Worm (Caenorhabditis elegans): Measurements from ENCODE around the gene C10A4.1.

The C10A4.1 gene

DNA sequence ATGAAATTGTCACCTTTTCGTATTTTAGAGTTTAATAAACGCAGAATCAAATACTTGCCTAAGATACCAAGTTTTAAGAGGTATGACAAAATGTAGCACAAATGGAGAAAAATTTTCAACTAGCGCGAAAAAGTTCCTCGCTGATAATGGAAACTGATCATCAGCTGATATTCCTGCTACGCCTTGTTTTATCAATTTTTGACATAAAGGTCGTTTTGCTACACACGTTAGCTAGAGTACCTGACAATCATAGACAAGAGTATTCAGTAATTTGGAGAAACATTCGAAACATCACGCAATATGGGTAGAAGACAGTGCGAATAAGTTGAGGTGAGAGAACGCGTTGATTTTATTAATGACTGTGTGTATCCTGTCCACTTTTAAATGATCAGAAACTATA is 29.6 kb downstream of the C10A4.1 start:
- TF ChIP-seq nhr-80 (tag; optimal IDR thresholded peaks at IDR 0.05) (peak; percentile 85), ceh-100 (GFP tag; IDR thresholded peaks at IDR 0.05) (no peak), let-607 (tag; optimal IDR thresholded peaks at IDR 0.05) (peak in 1 of 2 experiments; percentile 8), unc-62 (GFP tag; optimal IDR thresholded peaks at IDR 0.05) (peak; percentile 10), cebp-1 (GFP tag; IDR thresholded peaks at IDR 0.05) (no peak), cebp-1 (tag; optimal IDR thresholded peaks at IDR 0.05) (peak; percentile 30)

DNA sequence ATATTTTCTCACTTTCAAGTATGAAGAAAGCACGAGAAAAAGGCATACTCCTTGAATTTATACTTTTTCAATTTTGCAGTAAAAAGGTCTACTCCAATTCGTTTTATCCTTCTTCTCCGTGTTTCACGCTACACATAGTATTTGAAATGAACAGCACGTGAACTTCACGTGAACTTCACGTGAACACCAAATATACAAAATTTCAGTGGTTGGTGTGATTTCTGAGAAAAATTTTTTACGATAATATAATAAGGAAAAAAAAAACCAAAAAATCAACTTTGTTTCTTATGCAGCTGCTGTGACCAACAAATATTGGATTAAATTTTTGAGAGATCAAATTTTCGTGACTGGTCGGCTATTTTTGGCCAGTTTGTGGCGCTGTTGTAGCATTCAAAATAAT is 30.3 kb downstream of the C10A4.1 start:
- TF ChIP-seq akir-1 (GFP tag; optimal IDR thresholded peaks at IDR 0.05) (no peak), efl-1 (GFP tag; optimal IDR thresholded peaks at IDR 0.05) (no peak), bed-2 (GFP tag; IDR thresholded peaks at IDR 0.05) (no peak), nfyb-1 (GFP tag; IDR thresholded peaks at IDR 0.05) (no peak), ama-1 (optimal IDR thresholded peaks at IDR 0.05) (no peak), ama-1 (GFP tag; optimal IDR thresholded peaks at IDR 0.05) (no peak), Y53F4B.3 (GFP tag; IDR thresholded peaks at IDR 0.05) (no peak), xnd-1 (tag; optimal IDR thresholded peaks at IDR 0.05) (no peak), ceh-27 (GFP tag; optimal IDR thresholded peaks at IDR 0.05) (no peak), egrh-3 (GFP tag; IDR thresholded peaks at IDR 0.05) (no peak), lag-1 (GFP tag; IDR thresholded peaks at IDR 0.05) (no peak), aptf-2 (GFP tag; conservative IDR thresholded peaks at IDR 0.05) (no peak), ztf-18 (tag; optimal IDR thresholded peaks at IDR 0.05) (no peak), Y53G8AR.9 (GFP tag; conservative IDR thresholded peaks at IDR 0.05) (no peak)

ce11 chrX:7447340-7447739 is 31.2 kb downstream of the C10A4.1 start:
- no peak for TF ChIP-seq F10E7.11 (tag; optimal IDR thresholded peaks at IDR 0.05)
- no peak for TF ChIP-seq tbp1 (GFP tag; optimal IDR thresholded peaks at IDR 0.05)
- no peak for TF ChIP-seq attf-5 (GFP tag; optimal IDR thresholded peaks at IDR 0.05)
- TF ChIP-seq B0336.3 (GFP tag; IDR thresholded peaks at IDR 0.05) = no peak
- no peak for TF ChIP-seq lag-1 (GFP tag; IDR thresholded peaks at IDR 0.05)
- TF ChIP-seq F49E8.2 (tag; optimal IDR thresholded peaks at IDR 0.05; ENCODE audit: insufficient read depth) = no peak
- no peak for TF ChIP-seq ztf-26 (tag; optimal IDR thresholded peaks at IDR 0.05)
- TF ChIP-seq bed-2 (GFP tag; IDR thresholded peaks at IDR 0.05) = no peak
- no peak for TF ChIP-seq lsl-1 (GFP tag; optimal IDR thresholded peaks at IDR 0.05)
- TF ChIP-seq repo-1 (tag; optimal IDR thresholded peaks at IDR 0.05) = no peak
- TF ChIP-seq rcor-1 (GFP tag; IDR thresholded peaks at IDR 0.05) = no peak
- TF ChIP-seq lin-26 (GFP tag; IDR thresholded peaks at IDR 0.05) = no peak

ce11 chrX:7452606-7453005 is 36.4 kb downstream of the C10A4.1 start:
- TF ChIP-seq lin-54 (GFP tag; optimal IDR thresholded peaks at IDR 0.05) (no peak), mxl-1 (tag; optimal IDR thresholded peaks at IDR 0.05) (no peak), F57C9.4 (tag; optimal IDR thresholded peaks at IDR 0.05) (no peak), nhr-120 (GFP tag; IDR thresholded peaks at IDR 0.05) (no peak)

DNA sequence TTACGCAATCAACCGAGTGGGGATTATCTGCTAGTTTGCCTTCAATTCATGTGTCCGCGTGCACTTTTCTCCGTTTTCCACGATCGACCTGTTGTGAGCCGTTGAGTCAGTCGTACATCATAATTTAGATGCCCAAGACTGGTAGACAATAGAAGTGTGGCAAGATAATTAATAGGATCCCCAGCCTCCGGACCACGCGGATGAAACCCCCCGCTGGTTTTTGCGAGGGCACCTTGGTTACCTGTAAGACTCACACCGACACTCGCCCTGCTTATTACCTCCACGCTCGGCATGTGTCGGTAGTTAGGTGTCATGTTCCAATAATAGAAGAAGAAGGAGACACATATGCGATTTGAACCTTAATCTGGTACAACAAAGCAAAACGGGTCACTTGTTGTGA is 39.8 kb downstream of the C10A4.1 start:
- TF ChIP-seq hmg-20 (GFP tag; IDR thresholded peaks at IDR 0.05) (no peak), fkh-3 (tag; optimal IDR thresholded peaks at IDR 0.05) (no peak), egrh-3 (GFP tag; IDR thresholded peaks at IDR 0.05) (no peak), unc-130 (GFP tag; optimal IDR thresholded peaks at IDR 0.05) (no peak), T07F8.4 (tag; optimal IDR thresholded peaks at IDR 0.05) (no peak), pbrm-1 (GFP tag; IDR thresholded peaks at IDR 0.05) (no peak), athp-1 (tag; optimal IDR thresholded peaks at IDR 0.05) (no peak), tbx-9 (tag; optimal IDR thresholded peaks at IDR 0.05; ENCODE audit: borderline replicate concordance) (no peak), lin-54 (GFP tag; optimal IDR thresholded peaks at IDR 0.05) (no peak), Y53G8AR.9 (GFP tag; conservative IDR thresholded peaks at IDR 0.05) (no peak), let-526 (GFP tag; IDR thresholded peaks at IDR 0.05) (no peak), ccch-3 (GFP tag; optimal IDR thresholded peaks at IDR 0.05) (no peak), ztf-28 (GFP tag; IDR thresholded peaks at IDR 0.05) (no peak), ekl-4 (GFP tag; IDR thresholded peaks at IDR 0.05) (no peak), ceh-27 (GFP tag; optimal IDR thresholded peaks at IDR 0.05) (no peak), nhr-179 (tag; optimal IDR thresholded peaks at IDR 0.05) (no peak), ztf-18 (tag; optimal IDR thresholded peaks at IDR 0.05) (no peak)
